Worm (Caenorhabditis elegans) whole organism, L4 larva: ENCODE data around the gene dot-1.3.
"Not testable (repeated sequence)": the region's sequence is repeated elsewhere in the genome, so short reads cannot be mapped to it uniquely, and the experiment has no call there.

Source experiments
- D1046.2 ChIP-seq: fragments of 200-800 bp; sonication (Bioruptor generic); IDR thresholded peaks from 2 replicates; pipeline ENCODE4 v1.3.6; 2022; ENCODE audit warnings: missing genetic modification characterization, missing compliant biosample characterization
- F10B5.3 ChIP-seq: sonication (generic microtip); optimal IDR thresholded peaks from 2 replicates; lab custom pipeline; 2016; ENCODE audit warnings: mild to moderate bottlenecking, missing genetic modification characterization, missing compliant biosample characterization
- F44E2.7 ChIP-seq: fragments of 200-800 bp; sonication (Bioruptor generic); IDR thresholded peaks from 2 replicates; pipeline ENCODE4 v2.1.2; 2022; ENCODE audit warnings: missing genetic modification characterization, missing compliant biosample characterization
- Y105C5A.15 ChIP-seq: fragments of 200-800 bp; sonication (Bioruptor generic); IDR thresholded peaks from 2 replicates; pipeline ENCODE4 v1.3.6; 2022; ENCODE audit warnings: missing genetic modification characterization, missing compliant biosample characterization
- arid-1 ChIP-seq: fragments of 200-800 bp; sonication (Bioruptor generic); conservative IDR thresholded peaks from 2 replicates; pipeline ENCODE4 v1.3.6; 2022; ENCODE audit warnings: missing genetic modification reagents, missing genetic modification characterization, missing compliant biosample characterization
- ceh-32 ChIP-seq: sonication (generic microtip); optimal IDR thresholded peaks from 2 replicates; lab custom pipeline; 2016; ENCODE audit warnings: mild to moderate bottlenecking, missing genetic modification characterization, missing compliant biosample characterization; ENCODE audit not compliant: poor library complexity
- ceh-44 ChIP-seq: fragments of 200-800 bp; sonication (Bioruptor generic); IDR thresholded peaks from 2 replicates; pipeline ENCODE4 v1.3.6; 2022; ENCODE audit warnings: missing genetic modification reagents, missing genetic modification characterization, missing compliant biosample characterization
- cey-2 ChIP-seq: sonication (generic microtip); optimal IDR thresholded peaks from 3 replicates; lab custom pipeline; 2017; ENCODE audit warnings: missing genetic modification characterization, mild to moderate bottlenecking, missing compliant biosample characterization, antibody characterized with exemption, borderline replicate concordance; ENCODE audit not compliant: insufficient read depth
- ctbp-1 ChIP-seq: fragments of 200-800 bp; sonication (Bioruptor generic); IDR thresholded peaks from 2 replicates; pipeline ENCODE4 v1.3.6; 2022; ENCODE audit warnings: missing genetic modification reagents, missing genetic modification characterization, missing compliant biosample characterization
- daf-12 ChIP-seq: fragments of 150-350 bp; optimal IDR thresholded peaks from 2 replicates; lab custom pipeline; 2014; ENCODE audit warnings: missing biosample characterization, missing genetic modification reagents, missing genetic modification characterization
- dmd-6 ChIP-seq: fragments of 200-800 bp; sonication (Bioruptor generic); IDR thresholded peaks from 2 replicates; pipeline ENCODE4 v1.3.6; 2022; ENCODE audit warnings: missing genetic modification reagents, missing genetic modification characterization, missing compliant biosample characterization
- duxl-1 ChIP-seq: sonication (generic microtip); optimal IDR thresholded peaks from 2 replicates; lab custom pipeline; 2016; ENCODE audit warnings: mild to moderate bottlenecking, missing genetic modification characterization, moderate library complexity, missing compliant biosample characterization; ENCODE audit not compliant: poor library complexity
- dve-1 ChIP-seq: sonication (generic microtip); optimal IDR thresholded peaks from 2 replicates; lab custom pipeline; 2017; ENCODE audit warnings: antibody characterized with exemption, mild to moderate bottlenecking, missing genetic modification characterization, missing compliant biosample characterization; ENCODE audit not compliant: insufficient read depth
- egl-27 ChIP-seq: sonication (generic microtip); optimal IDR thresholded peaks from 3 replicates; lab custom pipeline; 2017; ENCODE audit warnings: missing biosample characterization, missing genetic modification reagents, missing genetic modification characterization
- fkh-10 ChIP-seq: fragments of 150-350 bp; optimal IDR thresholded peaks from 2 replicates; lab custom pipeline; 2014; ENCODE audit warnings: missing biosample characterization, missing genetic modification reagents, missing genetic modification characterization
- lim-7 ChIP-seq: fragments of 200-800 bp; sonication (Bioruptor generic); IDR thresholded peaks from 2 replicates; pipeline ENCODE4 v1.3.6; 2022; ENCODE audit warnings: missing genetic modification characterization, missing compliant biosample characterization
- lin-29 ChIP-seq: fragments of 200-800 bp; sonication (Bioruptor generic); IDR thresholded peaks from 2 replicates; pipeline ENCODE4 v1.3.6; 2022; ENCODE audit warnings: missing genetic modification reagents, missing genetic modification characterization, missing compliant biosample characterization
- lir-3 ChIP-seq: sonication (generic microtip); optimal IDR thresholded peaks from 2 replicates; lab custom pipeline; 2016; ENCODE audit warnings: mild to moderate bottlenecking, missing genetic modification characterization, missing compliant biosample characterization
- lsy-2 ChIP-seq, 2 experiments: fragments of 150-350 bp in 1 of 2; sonication (generic microtip) in 1 of 2; optimal IDR thresholded peaks; 2 replicates each; lab custom pipeline; 2014 to 2017; ENCODE audit warnings: missing biosample characterization in 2 of 2, missing genetic modification characterization in 2 of 2
- madf-9 ChIP-seq: fragments of 200-800 bp; sonication (Bioruptor generic); conservative IDR thresholded peaks from 2 replicates; pipeline ENCODE4 v1.3.6; 2022; ENCODE audit warnings: missing genetic modification reagents, missing genetic modification characterization, missing compliant biosample characterization
- mep-1 ChIP-seq: fragments of 150-350 bp; sonication (generic microtip); optimal IDR thresholded peaks from 3 replicates; lab custom pipeline; 2014; ENCODE audit warnings: missing biosample characterization, missing genetic modification characterization
- mxl-2 ChIP-seq: fragments of 200-800 bp; sonication (Bioruptor generic); conservative IDR thresholded peaks from 2 replicates; pipeline ENCODE4 v1.3.6; 2022; ENCODE audit warnings: missing genetic modification reagents, missing genetic modification characterization, missing compliant biosample characterization
- nhr-10 ChIP-seq: fragments of 150-350 bp; optimal IDR thresholded peaks from 2 replicates; lab custom pipeline; 2014; ENCODE audit warnings: missing biosample characterization, missing genetic modification characterization
- nhr-111 ChIP-seq: fragments of 200-800 bp; sonication (Bioruptor generic); optimal IDR thresholded peaks from 2 replicates; lab custom pipeline; 2018; ENCODE audit warnings: mild to moderate bottlenecking, missing genetic modification characterization, missing compliant biosample characterization
- nhr-28 ChIP-seq: fragments of 150-350 bp; optimal IDR thresholded peaks from 2 replicates; lab custom pipeline; 2014; ENCODE audit warnings: missing biosample characterization, missing genetic modification characterization
- nhr-6 ChIP-seq: fragments of 150-350 bp; optimal IDR thresholded peaks from 2 replicates; lab custom pipeline; 2014; ENCODE audit warnings: missing biosample characterization, missing genetic modification characterization
- nhr-77 ChIP-seq: fragments of 150-350 bp; optimal IDR thresholded peaks from 2 replicates; lab custom pipeline; 2014; ENCODE audit warnings: missing biosample characterization, missing genetic modification characterization
- php-3 ChIP-seq: fragments of 200-800 bp; sonication (Bioruptor generic); IDR thresholded peaks from 2 replicates; pipeline ENCODE4 v1.3.6; 2022; ENCODE audit warnings: missing genetic modification reagents, missing genetic modification characterization, missing compliant biosample characterization
- skn-1 ChIP-seq: fragments of 150-350 bp; optimal IDR thresholded peaks from 2 replicates; lab custom pipeline; 2014; ENCODE audit warnings: missing biosample characterization, missing genetic modification characterization
- snpc-1.2 ChIP-seq: fragments of 200-800 bp; sonication (Bioruptor generic); IDR thresholded peaks from 2 replicates; pipeline ENCODE4 v1.3.6; 2022; ENCODE audit warnings: missing genetic modification reagents, missing genetic modification characterization, missing compliant biosample characterization
- tra-1 ChIP-seq: fragments of 200-800 bp; sonication (Bioruptor generic); IDR thresholded peaks from 2 replicates; pipeline ENCODE4 v1.3.6; 2022; ENCODE audit warnings: missing genetic modification reagents, missing genetic modification characterization, missing compliant biosample characterization
- unc-39 ChIP-seq: sonication (generic microtip); optimal IDR thresholded peaks from 2 replicates; lab custom pipeline; 2017; ENCODE audit warnings: missing biosample characterization, missing genetic modification characterization
- unc-62 ChIP-seq, 3 experiments: fragments of 150-350 bp in 1 of 3; sonication (generic microtip); optimal IDR thresholded peaks in 2 of 3; peaks in 1 of 3; 1 replicate in 1 of 3; 2 replicates in 2 of 3; lab custom pipeline; 2014 to 2017; ENCODE audit warnings: missing biosample characterization in 3 of 3, missing genetic modification characterization in 3 of 3, missing genetic modification reagents in 3 of 3, missing genotype in 1 of 3
- ztf-11 ChIP-seq: fragments of 150-350 bp; optimal IDR thresholded peaks from 2 replicates; lab custom pipeline; 2014; ENCODE audit warnings: missing biosample characterization, missing genetic modification characterization

The dot-1.3 gene

ce11 chrX:12315268-12315667 is 12.6 kb upstream of the dot-1.3 start, which contains the start of gene xtr-2:
Gene xtr-2 (plus strand): TSS chrX:12315568.
- TF ChIP-seq dmd-6: no peak
- no peak for TF ChIP-seq unc-39
- no peak for TF ChIP-seq ztf-11 (tag; lab: Kevin White, UChicago)
- TF ChIP-seq mep-1: no peak
- TF ChIP-seq skn-1 (tag; lab: Kevin White, UChicago): no peak
- no peak for TF ChIP-seq nhr-6 (tag; lab: Kevin White, UChicago)
- no peak for TF ChIP-seq duxl-1
- no peak for TF ChIP-seq fkh-10 (GFP tag; lab: Kevin White, UChicago)
- TF ChIP-seq nhr-10 (tag; lab: Kevin White, UChicago): no peak
- TF ChIP-seq lim-7: no peak
- no peak for TF ChIP-seq ctbp-1 (GFP tag; lab: Robert Waterston, UW)
- no peak for TF ChIP-seq ceh-32
- TF ChIP-seq F10B5.3 (tag; lab: Kevin White, UChicago): no peak
- TF ChIP-seq lir-3 (tag; lab: Kevin White, UChicago): no peak
- no peak for TF ChIP-seq cey-2 (tag; lab: Kevin White, UChicago)
- no peak for TF ChIP-seq daf-12 (tag; lab: Kevin White, UChicago)
- TF ChIP-seq lsy-2 (tag; optimal IDR thresholded peaks at IDR 0.05; lab: Kevin White, UChicago): no peak
- no peak for TF ChIP-seq snpc-1.2 (GFP tag; lab: Robert Waterston, UW)

ce11 chrX:12314395-12314794 is 11.7 kb upstream of the dot-1.3 start:
- peak in 1 of 2 experiments; percentile 79 for TF ChIP-seq unc-62 (GFP tag; optimal IDR thresholded peaks at IDR 0.05 in 1 of 2; lab: Kevin White, UChicago)
- no peak for TF ChIP-seq unc-62 (tag; optimal IDR thresholded peaks at IDR 0.05; lab: Kevin White, UChicago)
- TF ChIP-seq tra-1 (GFP tag; lab: Robert Waterston, UW): peak; percentile 81; the same call in 1 of the 2 replicates
- TF ChIP-seq skn-1 (tag; lab: Kevin White, UChicago): no peak

ce11 chrX:12313779-12314178 is 11.1 kb upstream of the dot-1.3 start:
- no peak for TF ChIP-seq Y105C5A.15
- no peak for TF ChIP-seq skn-1 (tag; lab: Kevin White, UChicago)
- TF ChIP-seq madf-9 (GFP tag; lab: Robert Waterston, UW): 0 out of 2 replicates have a peak, but pooled peaks have one; percentile 5
- TF ChIP-seq mxl-2 (GFP tag; lab: Robert Waterston, UW): peak; percentile 59; the same call in 1 of the 2 replicates

- TF ChIP-seq snpc-1.2 (GFP tag; lab: Robert Waterston, UW) (peak; percentile 82), unc-62 (GFP tag; optimal IDR thresholded peaks at IDR 0.05 in 1 of 2; lab: Kevin White, UChicago) (peak in 1 of 2 experiments; percentile 54)
- not testable (repeated sequence) for TF ChIP-seq unc-62 (tag; optimal IDR thresholded peaks at IDR 0.05; lab: Kevin White, UChicago)
- TF ChIP-seq, all 104 proteins: peak for 2; not testable (repeated sequence) for 102
These were observed 5.4 kb upstream of the dot-1.3 start, which contains the start of gene F17A2.16 for ce11 chrX:12308045-12308499. Gene F17A2.16 (plus strand): TSS chrX:12308449.

- TF ChIP-seq unc-39 (no peak), dve-1 (no peak), lin-29 (no peak), nhr-111 (no peak), nhr-77 (tag; lab: Kevin White, UChicago) (no peak), lsy-2 (tag; optimal IDR thresholded peaks at IDR 0.05; lab: Kevin White, UChicago) (no peak), F44E2.7 (no peak), php-3 (GFP tag; lab: Robert Waterston, UW) (no peak), nhr-28 (tag; lab: Kevin White, UChicago) (no peak)
These were observed 3.9 kb upstream of the dot-1.3 start, which contains the start of gene phf-32 for ce11 chrX:12306565-12306964. Gene phf-32 (plus strand): TSS chrX:12306865.

- TF ChIP-seq ceh-44 (GFP tag; lab: Robert Waterston, UW) (peak; percentile 47; the same call in 1 of the 2 replicates), egl-27 (tag; lab: Kevin White, UChicago) (no peak), arid-1 (GFP tag; lab: Robert Waterston, UW) (0 out of 2 replicates have a peak, but pooled peaks have one; percentile 13), skn-1 (tag; lab: Kevin White, UChicago) (no peak), D1046.2 (GFP tag; lab: Robert Waterston, UW) (0 out of 2 replicates have a peak, but pooled peaks have one; percentile 31)
These were observed 1.6 kb upstream of the dot-1.3 start for ce11 chrX:12304231-12304630.
